Worm (Caenorhabditis elegans) whole organism, L4 larva: ENCODE results near the gene fkh-5.

ENCODE experiments used
- D1046.2 ChIP-seq: fragments of 200-800 bp; sonication (Bioruptor generic); IDR thresholded peaks from 2 replicates; pipeline ENCODE4 v1.3.6; 2022; ENCODE audit warnings: missing genetic modification characterization, missing compliant biosample characterization
- F49E8.2 ChIP-seq: sonication (generic microtip); optimal IDR thresholded peaks from 2 replicates; lab custom pipeline; 2016; ENCODE audit warnings: missing compliant biosample characterization, mild to moderate bottlenecking, missing genetic modification characterization, borderline replicate concordance
- ceh-82 ChIP-seq: sonication (generic microtip); optimal IDR thresholded peaks from 2 replicates; lab custom pipeline; 2017; ENCODE audit warnings: missing biosample characterization, missing genetic modification characterization

- TF ChIP-seq ceh-82 (no peak), F49E8.2 (no peak), D1046.2 (GFP tag; lab: Robert Waterston, UW) (no peak)
Observed at ce11 chrIII:4809526-4810153, 34.8 kb upstream of the fkh-5 start, which contains the start of gene pal-1.
